Worm (Caenorhabditis elegans) whole organism, L4/young adult: ENCODE measurements around the gene grl-8.

ENCODE experiments used
- dao-5 ChIP-seq: sonication (generic microtip); optimal IDR thresholded peaks from 2 replicates; lab custom pipeline; 2016; ENCODE audit warnings: missing genotype, missing genetic modification characterization, moderate library complexity, missing compliant biosample characterization
- him-1 ChIP-seq: sonication (generic microtip); optimal IDR thresholded peaks from 2 replicates; lab custom pipeline; 2016; ENCODE audit warnings: missing genotype, missing genetic modification reagents, missing genetic modification characterization, missing compliant biosample characterization

DNA sequence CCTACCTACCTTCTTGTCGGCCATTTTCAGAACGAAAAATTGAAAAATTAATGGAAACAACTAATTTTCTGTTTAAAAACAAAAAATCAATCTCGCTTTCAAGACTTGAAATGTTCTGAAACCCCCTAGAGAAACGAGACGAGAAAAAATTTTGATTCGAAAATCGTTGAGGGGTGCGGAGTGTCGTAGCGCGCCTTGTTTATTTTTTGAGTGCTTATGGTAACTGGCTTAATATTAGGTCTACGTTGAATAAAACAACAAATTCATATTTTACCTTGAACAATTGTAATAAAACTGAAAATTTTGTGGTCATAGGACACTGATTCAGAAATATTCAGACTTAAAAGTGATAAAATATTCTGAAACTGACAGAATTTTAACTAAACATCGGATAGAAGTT lies 22.4 kb downstream of the grl-8 start, which contains the start of gene sna-1:
- no peak for TF ChIP-seq him-1 (tag; lab: Kevin White, UChicago)
- TF ChIP-seq dao-5 (tag; lab: Kevin White, UChicago), result no peak
